Fruit fly (Drosophila melanogaster) whole organism, adult: ENCODE results near the gene CG15153.

Source experiments
- CG7101 ChIP-seq: fragments of 200-800 bp; sonication (Bioruptor generic); optimal IDR thresholded peaks from 2 replicates; lab custom pipeline; 2018; ENCODE audit warnings: missing biosample characterization, mild to moderate bottlenecking, missing genetic modification characterization, moderate library complexity
- Mnt ChIP-seq: fragments of 200-800 bp; sonication (Bioruptor generic); optimal IDR thresholded peaks from 2 replicates; lab custom pipeline; 2016; ENCODE audit warnings: missing biosample characterization, mild to moderate bottlenecking, missing genetic modification characterization
- toe ChIP-seq: fragments of 200-800 bp; sonication (Bioruptor generic); optimal IDR thresholded peaks from 2 replicates; lab custom pipeline; 2016; ENCODE audit warnings: missing biosample characterization, missing genetic modification characterization

DNA sequence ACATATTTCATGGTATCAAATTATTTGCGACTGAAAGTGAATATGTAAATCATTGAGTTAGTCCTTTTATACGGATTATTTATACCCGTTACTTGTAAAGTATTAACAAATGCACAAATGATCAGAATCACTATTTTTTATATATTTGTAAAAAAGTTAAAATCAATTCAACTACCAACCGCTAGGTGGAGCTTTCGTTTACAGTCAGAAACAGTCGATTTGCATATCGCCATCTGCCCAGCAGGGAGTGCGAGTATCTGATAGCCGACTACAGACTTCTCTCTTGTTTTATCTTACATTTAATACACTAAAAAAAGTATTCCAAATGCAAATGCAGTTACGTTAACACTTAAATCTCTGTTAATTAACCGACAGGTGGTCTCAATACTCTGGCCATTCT is 24.8 kb downstream of the CG15153 start:
- no peak for TF ChIP-seq Mnt (GFP tag; lab: Kevin White, UChicago)
- no peak for TF ChIP-seq toe (GFP tag; lab: Kevin White, UChicago)
- no peak for TF ChIP-seq CG7101 (tag; lab: Kevin White, UChicago)
